Worm (Caenorhabditis elegans) whole organism, young adult: ENCODE results near the gene Y55F3BR.11.

ENCODE experiments used
- F10E7.11 ChIP-seq: sonication (generic microtip); optimal IDR thresholded peaks from 2 replicates; lab custom pipeline; 2017; ENCODE audit warnings: mild to moderate bottlenecking, missing genetic modification characterization, moderate library complexity, missing compliant biosample characterization
- F22D6.2 ChIP-seq: sonication (generic microtip); optimal IDR thresholded peaks from 2 replicates; lab custom pipeline; 2016; ENCODE audit warnings: mild to moderate bottlenecking, missing genetic modification characterization, missing compliant biosample characterization
- F39B2.1 ChIP-seq: fragments of 200-800 bp; sonication (Bioruptor generic); IDR thresholded peaks from 2 replicates; pipeline ENCODE4 v1.3.6; 2022; ENCODE audit warnings: missing genetic modification reagents, missing genetic modification characterization, missing compliant biosample characterization
- F49E8.2 ChIP-seq: sonication (generic microtip); optimal IDR thresholded peaks from 3 replicates; lab custom pipeline; 2017; ENCODE audit warnings: missing genetic modification characterization, mild to moderate bottlenecking, missing compliant biosample characterization, antibody characterized with exemption, moderate library complexity; ENCODE audit not compliant: insufficient read depth
- F55B11.4 ChIP-seq: sonication (generic microtip); optimal IDR thresholded peaks from 2 replicates; lab custom pipeline; 2016; ENCODE audit warnings: missing compliant biosample characterization, missing genetic modification characterization, borderline replicate concordance; ENCODE audit not compliant: insufficient read depth
- F57C9.4 ChIP-seq: sonication (generic microtip); optimal IDR thresholded peaks from 2 replicates; lab custom pipeline; 2017; ENCODE audit warnings: mild to moderate bottlenecking, missing genetic modification characterization, missing compliant biosample characterization
- T07F8.4 ChIP-seq: sonication (generic microtip); optimal IDR thresholded peaks from 2 replicates; lab custom pipeline; 2016; ENCODE audit warnings: mild to moderate bottlenecking, missing genetic modification characterization, moderate library complexity, missing compliant biosample characterization
- T26A5.8 ChIP-seq: sonication (generic microtip); optimal IDR thresholded peaks from 2 replicates; lab custom pipeline; 2016; ENCODE audit warnings: missing genetic modification characterization, missing compliant biosample characterization
- Y53F4B.3 ChIP-seq: fragments of 200-800 bp; sonication (Bioruptor generic); IDR thresholded peaks from 2 replicates; pipeline ENCODE4 v1.3.6; 2022; ENCODE audit warnings: missing genetic modification reagents, missing genetic modification characterization, missing compliant biosample characterization
- ama-1 ChIP-seq, 3 experiments: fragments of 150-350 bp in 1 of 3; sonication (generic microtip) in 2 of 3; optimal IDR thresholded peaks; 2 replicates each; lab custom pipeline; 2014 to 2018; ENCODE audit warnings: missing biosample characterization in 2 of 3, missing genetic modification characterization in 2 of 3, missing genetic modification reagents in 2 of 3
- aptf-2 ChIP-seq: fragments of 200-800 bp; sonication (Bioruptor generic); conservative IDR thresholded peaks from 2 replicates; pipeline ENCODE4 v1.3.6; 2022; ENCODE audit warnings: missing genetic modification reagents, missing genetic modification characterization, missing compliant biosample characterization
- atf-7 ChIP-seq: sonication (generic microtip); optimal IDR thresholded peaks from 2 replicates; lab custom pipeline; 2017; ENCODE audit warnings: mild to moderate bottlenecking, missing genetic modification characterization, missing compliant biosample characterization
- attf-3 ChIP-seq: fragments of 200-800 bp; sonication (Bioruptor generic); conservative IDR thresholded peaks from 2 replicates; pipeline ENCODE4 v1.3.6; 2022; ENCODE audit warnings: missing genetic modification reagents, missing genetic modification characterization, missing compliant biosample characterization
- attf-5 ChIP-seq: fragments of 200-800 bp; sonication (Bioruptor generic); optimal IDR thresholded peaks from 2 replicates; lab custom pipeline; 2018; ENCODE audit warnings: mild to moderate bottlenecking, missing genetic modification characterization, missing compliant biosample characterization
- bed-1 ChIP-seq: fragments of 200-800 bp; sonication (Bioruptor generic); IDR thresholded peaks from 2 replicates; pipeline ENCODE4 v1.3.6; 2022; ENCODE audit warnings: missing genetic modification reagents, missing genetic modification characterization, missing compliant biosample characterization
- bed-2 ChIP-seq: fragments of 200-800 bp; sonication (Bioruptor generic); IDR thresholded peaks from 2 replicates; pipeline ENCODE4 v1.3.6; 2022; ENCODE audit warnings: missing genetic modification reagents, missing genetic modification characterization, missing compliant biosample characterization
- ccch-3 ChIP-seq: fragments of 200-800 bp; sonication (Bioruptor generic); optimal IDR thresholded peaks from 2 replicates; lab custom pipeline; 2018; ENCODE audit warnings: mild to moderate bottlenecking, missing genetic modification characterization, missing compliant biosample characterization
- cebp-2 ChIP-seq: fragments of 200-800 bp; sonication (Bioruptor generic); IDR thresholded peaks from 2 replicates; pipeline ENCODE4 v1.3.6; 2022; ENCODE audit warnings: missing genetic modification characterization, missing compliant biosample characterization
- ceh-100 ChIP-seq: fragments of 200-800 bp; sonication (Bioruptor generic); IDR thresholded peaks from 2 replicates; pipeline ENCODE4 v1.3.6; 2022; ENCODE audit warnings: missing genetic modification reagents, missing genetic modification characterization, missing compliant biosample characterization
- chd-7 ChIP-seq: sonication (generic microtip); optimal IDR thresholded peaks from 2 replicates; lab custom pipeline; 2016; ENCODE audit warnings: mild to moderate bottlenecking, missing genetic modification characterization, moderate library complexity, missing compliant biosample characterization
- dox-1 ChIP-seq: fragments of 200-800 bp; sonication (Bioruptor generic); IDR thresholded peaks from 2 replicates; pipeline ENCODE4 v1.3.6; 2022; ENCODE audit warnings: missing genetic modification reagents, missing genetic modification characterization, missing compliant biosample characterization
- dpff-1 ChIP-seq: sonication (generic microtip); optimal IDR thresholded peaks from 2 replicates; lab custom pipeline; 2017; ENCODE audit warnings: mild to moderate bottlenecking, missing genetic modification characterization, missing compliant biosample characterization
- egrh-3 ChIP-seq: fragments of 200-800 bp; sonication (Bioruptor generic); IDR thresholded peaks from 2 replicates; pipeline ENCODE4 v1.3.6; 2022; ENCODE audit warnings: missing genetic modification reagents, missing genetic modification characterization, missing compliant biosample characterization
- ets-4 ChIP-seq: fragments of 200-800 bp; sonication (Bioruptor generic); optimal IDR thresholded peaks from 2 replicates; lab custom pipeline; 2018; ENCODE audit warnings: mild to moderate bottlenecking, missing genetic modification characterization, missing compliant biosample characterization
- hmg-1.2 ChIP-seq: fragments of 200-800 bp; sonication (Bioruptor generic); IDR thresholded peaks from 2 replicates; pipeline ENCODE4 v1.3.6; 2022; ENCODE audit warnings: missing genetic modification reagents, missing genetic modification characterization, missing compliant biosample characterization
- hmg-20 ChIP-seq: fragments of 200-800 bp; sonication (Bioruptor generic); IDR thresholded peaks from 2 replicates; pipeline ENCODE4 v1.3.6; 2022; ENCODE audit warnings: missing genetic modification reagents, missing genetic modification characterization, missing compliant biosample characterization
- hrde-1 ChIP-seq: sonication (generic microtip); optimal IDR thresholded peaks from 2 replicates; lab custom pipeline; 2016; ENCODE audit warnings: missing genetic modification characterization, mild to moderate bottlenecking, missing compliant biosample characterization, moderate library complexity, missing genotype, missing genetic modification reagents, borderline replicate concordance
- let-526 ChIP-seq: fragments of 200-800 bp; sonication (Bioruptor generic); IDR thresholded peaks from 2 replicates; pipeline ENCODE4 v1.3.6; 2022; ENCODE audit warnings: missing genetic modification reagents, missing genetic modification characterization, missing compliant biosample characterization
- lin-35 ChIP-seq, 3 experiments: fragments of 150-350 bp in 2 of 3; sonication (generic microtip) in 1 of 3; optimal IDR thresholded peaks; 2 replicates each; lab custom pipeline; 2014 to 2018; ENCODE audit warnings: missing biosample characterization in 3 of 3, missing genetic modification characterization in 3 of 3, missing genetic modification reagents in 3 of 3
- lin-40 ChIP-seq: sonication (generic microtip); optimal IDR thresholded peaks from 2 replicates; lab custom pipeline; 2016; ENCODE audit warnings: missing genetic modification characterization, mild to moderate bottlenecking, missing compliant biosample characterization, missing genotype, missing genetic modification reagents
- lin-54 ChIP-seq: fragments of 200-800 bp; sonication (Bioruptor generic); optimal IDR thresholded peaks from 2 replicates; lab custom pipeline; 2018; ENCODE audit warnings: mild to moderate bottlenecking, missing genetic modification characterization, missing compliant biosample characterization
- lsl-1 ChIP-seq: fragments of 200-800 bp; sonication (Bioruptor generic); optimal IDR thresholded peaks from 2 replicates; lab custom pipeline; 2018; ENCODE audit warnings: mild to moderate bottlenecking, missing genetic modification characterization, moderate library complexity, missing compliant biosample characterization
- madf-8 ChIP-seq: fragments of 200-800 bp; sonication (Bioruptor generic); conservative IDR thresholded peaks from 2 replicates; pipeline ENCODE4 v1.3.6; 2022; ENCODE audit warnings: missing genetic modification reagents, missing genetic modification characterization, missing compliant biosample characterization
- mes-4 ChIP-seq: sonication (generic microtip); optimal IDR thresholded peaks from 2 replicates; lab custom pipeline; 2016; ENCODE audit warnings: missing genotype, missing genetic modification characterization, missing compliant biosample characterization
- mxl-1 ChIP-seq: sonication (generic microtip); optimal IDR thresholded peaks from 2 replicates; lab custom pipeline; 2016; ENCODE audit warnings: missing genetic modification characterization, missing compliant biosample characterization
- nhr-80 ChIP-seq: sonication (generic microtip); optimal IDR thresholded peaks from 2 replicates; lab custom pipeline; 2016; ENCODE audit warnings: missing genetic modification characterization, missing compliant biosample characterization
- pbrm-1 ChIP-seq: fragments of 200-800 bp; sonication (Bioruptor generic); IDR thresholded peaks from 2 replicates; pipeline ENCODE4 v1.3.6; 2022; ENCODE audit warnings: missing genetic modification reagents, missing genetic modification characterization, missing compliant biosample characterization
- sdz-38 ChIP-seq: sonication (generic microtip); optimal IDR thresholded peaks from 2 replicates; lab custom pipeline; 2016; ENCODE audit warnings: missing genotype, missing genetic modification characterization, missing compliant biosample characterization
- snpc-3.4 ChIP-seq: sonication (generic microtip); optimal IDR thresholded peaks from 2 replicates; lab custom pipeline; 2017; ENCODE audit warnings: missing genetic modification characterization, mild to moderate bottlenecking, missing compliant biosample characterization, antibody characterized with exemption, moderate library complexity, missing genotype, missing genetic modification reagents
- tbp1 ChIP-seq: fragments of 200-800 bp; sonication (Bioruptor generic); optimal IDR thresholded peaks from 2 replicates; lab custom pipeline; 2018; ENCODE audit warnings: mild to moderate bottlenecking, missing genetic modification characterization, missing compliant biosample characterization
- unc-130 ChIP-seq: sonication (generic microtip); optimal IDR thresholded peaks from 2 replicates; lab custom pipeline; 2016; ENCODE audit warnings: missing genetic modification reagents, missing genetic modification characterization, missing compliant biosample characterization
- xnd-1 ChIP-seq: sonication (generic microtip); optimal IDR thresholded peaks from 2 replicates; lab custom pipeline; 2016; ENCODE audit warnings: missing genotype, missing genetic modification reagents, missing genetic modification characterization, missing compliant biosample characterization
- ztf-25 ChIP-seq: fragments of 200-800 bp; sonication (Bioruptor generic); IDR thresholded peaks from 2 replicates; pipeline ENCODE4 v1.3.6; 2022; ENCODE audit warnings: missing genetic modification reagents, missing genetic modification characterization, missing compliant biosample characterization
- ztf-26 ChIP-seq: sonication (generic microtip); optimal IDR thresholded peaks from 2 replicates; lab custom pipeline; 2017; ENCODE audit warnings: missing genetic modification characterization, missing compliant biosample characterization
- ztf-3 ChIP-seq: fragments of 200-800 bp; sonication (Bioruptor generic); optimal IDR thresholded peaks from 2 replicates; lab custom pipeline; 2018; ENCODE audit warnings: mild to moderate bottlenecking, missing genetic modification characterization, missing compliant biosample characterization
- ztf-6 ChIP-seq: fragments of 200-800 bp; sonication (Bioruptor generic); IDR thresholded peaks from 2 replicates; pipeline ENCODE4 v1.3.6; 2022; ENCODE audit warnings: missing genetic modification reagents, missing genetic modification characterization, missing compliant biosample characterization

The Y55F3BR.11 gene

DNA sequence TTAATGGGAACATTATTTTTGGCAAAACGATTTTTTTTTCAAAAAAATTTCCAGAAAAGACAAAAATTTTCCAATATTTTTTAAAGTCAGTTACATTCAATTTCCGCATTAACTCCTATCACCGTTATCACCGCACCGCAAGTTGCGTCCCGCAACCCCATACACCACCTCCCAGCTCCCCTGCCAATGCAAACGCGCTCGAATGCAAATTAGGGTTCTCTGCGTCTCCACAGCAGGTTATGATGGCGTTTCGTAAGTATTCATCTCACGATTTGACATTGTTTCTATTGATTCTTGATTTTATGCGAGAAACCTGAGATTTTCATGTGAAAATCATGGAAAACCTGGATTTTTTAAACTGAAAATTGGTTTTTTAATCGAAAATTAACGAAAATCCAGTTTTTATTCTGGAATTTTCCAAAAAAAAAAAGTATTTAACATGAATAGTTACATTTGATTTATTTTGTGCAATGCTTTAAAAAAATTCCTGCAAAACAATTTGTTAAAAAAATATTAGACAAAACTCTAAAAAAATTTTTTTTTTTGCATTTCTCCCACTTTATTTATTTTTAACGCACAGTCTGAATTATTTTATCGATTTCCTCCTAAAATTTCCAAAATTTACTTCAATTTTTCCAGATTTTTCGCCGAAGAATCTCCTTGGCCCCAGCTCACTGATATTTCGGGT is 29.8 kb downstream of the Y55F3BR.11 start, which contains the start of gene mak-2 (continued):
- TF ChIP-seq T26A5.8 (tag; lab: Kevin White, UChicago), result no peak
- peak; percentile 80 for TF ChIP-seq nhr-80 (tag; lab: Kevin White, UChicago)
- TF ChIP-seq ztf-6, result no peak
- TF ChIP-seq lin-35 (GFP tag; optimal IDR thresholded peaks at IDR 0.05; lab: Kevin White, UChicago), result peak in 1 of 3 experiments; percentile 9
- TF ChIP-seq ztf-25 (GFP tag; lab: Robert Waterston, UW), result no peak
- no peak for TF ChIP-seq ama-1 (optimal IDR thresholded peaks at IDR 0.05; lab: Kevin White, UChicago)
- no peak for TF ChIP-seq ama-1 (GFP tag; optimal IDR thresholded peaks at IDR 0.05; lab: Kevin White, UChicago)
- no peak for TF ChIP-seq atf-7 (tag; lab: Kevin White, UChicago)
- TF ChIP-seq pbrm-1 (GFP tag; lab: Robert Waterston, UW), result no peak
- TF ChIP-seq attf-3 (GFP tag; lab: Robert Waterston, UW), result no peak
- TF ChIP-seq sdz-38 (tag; lab: Kevin White, UChicago), result no peak
- TF ChIP-seq F57C9.4 (tag; lab: Kevin White, UChicago), result no peak
- no peak for TF ChIP-seq ccch-3
- no peak for TF ChIP-seq ztf-3 (GFP tag; lab: Kevin White, UChicago)
- no peak for TF ChIP-seq dpff-1 (tag; lab: Kevin White, UChicago)
- no peak for TF ChIP-seq tbp1 (GFP tag; lab: Kevin White, UChicago)
- TF ChIP-seq lsl-1, result no peak
- peak; percentile 8 for TF ChIP-seq lin-40
- no peak for TF ChIP-seq mxl-1 (tag; lab: Kevin White, UChicago)
- peak; percentile 41 for TF ChIP-seq lin-54 (GFP tag; lab: Kevin White, UChicago)
- no peak for TF ChIP-seq bed-2 (GFP tag; lab: Robert Waterston, UW)
- TF ChIP-seq T07F8.4, result no peak
- TF ChIP-seq madf-8 (GFP tag; lab: Robert Waterston, UW), result no peak
- TF ChIP-seq hmg-1.2, result peak; percentile 66; the same call in 1 of the 2 replicates
- TF ChIP-seq mes-4 (tag; lab: Kevin White, UChicago), result no peak
- no peak for TF ChIP-seq F49E8.2 (tag; lab: Kevin White, UChicago)
- no peak for TF ChIP-seq ztf-26 (tag; lab: Kevin White, UChicago)
- TF ChIP-seq ceh-100 (GFP tag; lab: Robert Waterston, UW), result peak; percentile 40; the same call in 1 of the 2 replicates
- TF ChIP-seq xnd-1 (tag; lab: Kevin White, UChicago), result no peak
- TF ChIP-seq attf-5 (GFP tag; lab: Kevin White, UChicago), result peak; percentile 88
- no peak for TF ChIP-seq F55B11.4
- no peak for TF ChIP-seq chd-7 (tag; lab: Kevin White, UChicago)
- TF ChIP-seq unc-130 (GFP tag; lab: Kevin White, UChicago), result no peak
- TF ChIP-seq ets-4 (GFP tag; lab: Kevin White, UChicago), result no peak
- no peak for TF ChIP-seq F10E7.11
- TF ChIP-seq hrde-1, result no peak
- TF ChIP-seq dox-1 (GFP tag; lab: Robert Waterston, UW), result peak; percentile 48; the same call in 1 of the 2 replicates
- no peak for TF ChIP-seq cebp-2 (GFP tag; lab: Robert Waterston, UW)
- no peak for TF ChIP-seq Y53F4B.3 (GFP tag; lab: Robert Waterston, UW)
- no peak for TF ChIP-seq aptf-2 (GFP tag; lab: Robert Waterston, UW)
- TF ChIP-seq F39B2.1 (GFP tag; lab: Robert Waterston, UW), result no peak
- TF ChIP-seq snpc-3.4 (tag; lab: Kevin White, UChicago), result no peak
- no peak for TF ChIP-seq hmg-20 (GFP tag; lab: Robert Waterston, UW)
- no peak for TF ChIP-seq let-526
- no peak for TF ChIP-seq egrh-3 (GFP tag; lab: Robert Waterston, UW)
- TF ChIP-seq bed-1 (GFP tag; lab: Robert Waterston, UW), result no peak
- TF ChIP-seq F22D6.2, result no peak
